Worm (Caenorhabditis elegans) whole organism, L4 larva: ENCODE results near the gene C33D3.3.
A peak's percentile ranks its signal among the peaks of the same experiment; 100 is the strongest.

Experiments used
- Y5F2A.4 ChIP-seq: fragments of 200-800 bp; sonication (Bioruptor generic); optimal IDR thresholded peaks from 2 replicates; lab custom pipeline; 2018; ENCODE audit warnings: mild to moderate bottlenecking, missing genetic modification characterization, missing compliant biosample characterization
- ZK337.2 ChIP-seq: fragments of 200-800 bp; sonication (Bioruptor generic); IDR thresholded peaks from 2 replicates; pipeline ENCODE4 v1.3.6; 2022; ENCODE audit warnings: missing genetic modification reagents, missing genetic modification characterization, missing compliant biosample characterization
- ceh-44 ChIP-seq: fragments of 200-800 bp; sonication (Bioruptor generic); IDR thresholded peaks from 2 replicates; pipeline ENCODE4 v1.3.6; 2022; ENCODE audit warnings: missing genetic modification reagents, missing genetic modification characterization, missing compliant biosample characterization
- ceh-82 ChIP-seq: sonication (generic microtip); optimal IDR thresholded peaks from 2 replicates; lab custom pipeline; 2017; ENCODE audit warnings: missing biosample characterization, missing genetic modification characterization
- ces-1 ChIP-seq: fragments of 150-350 bp; sonication (generic microtip); optimal IDR thresholded peaks from 4 replicates; lab custom pipeline; 2014; ENCODE audit warnings: missing biosample characterization, missing genetic modification reagents, missing genetic modification characterization
- cey-2 ChIP-seq: sonication (generic microtip); optimal IDR thresholded peaks from 3 replicates; lab custom pipeline; 2017; ENCODE audit warnings: missing genetic modification characterization, mild to moderate bottlenecking, missing compliant biosample characterization, antibody characterized with exemption, borderline replicate concordance; ENCODE audit not compliant: insufficient read depth
- daf-16 ChIP-seq, 3 experiments: sonication (generic microtip); optimal IDR thresholded peaks; 2 replicates each; lab custom pipeline; 2016 to 2017; ENCODE audit warnings: missing genetic modification characterization in 3 of 3, missing genetic modification reagents in 3 of 3, mild to moderate bottlenecking in 2 of 3, missing compliant biosample characterization in 2 of 3, missing biosample characterization in 1 of 3, moderate library complexity in 1 of 3
- daf-19 ChIP-seq: fragments of 200-800 bp; sonication (Bioruptor generic); conservative IDR thresholded peaks from 2 replicates; pipeline ENCODE4 v1.3.6; 2022; ENCODE audit warnings: missing genetic modification characterization, missing compliant biosample characterization
- daf-8 ChIP-seq: fragments of 200-800 bp; sonication (Bioruptor generic); IDR thresholded peaks from 2 replicates; pipeline ENCODE4 v1.3.6; 2022; ENCODE audit warnings: missing genetic modification characterization, missing compliant biosample characterization
- dpl-1 ChIP-seq: fragments of 150-350 bp; optimal IDR thresholded peaks from 2 replicates; lab custom pipeline; 2014; ENCODE audit warnings: missing biosample characterization, missing genetic modification reagents, missing genetic modification characterization
- dve-1 ChIP-seq: sonication (generic microtip); optimal IDR thresholded peaks from 2 replicates; lab custom pipeline; 2017; ENCODE audit warnings: antibody characterized with exemption, mild to moderate bottlenecking, missing genetic modification characterization, missing compliant biosample characterization; ENCODE audit not compliant: insufficient read depth
- egl-27 ChIP-seq: sonication (generic microtip); optimal IDR thresholded peaks from 3 replicates; lab custom pipeline; 2017; ENCODE audit warnings: missing biosample characterization, missing genetic modification reagents, missing genetic modification characterization
- hlh-11 ChIP-seq: fragments of 200-800 bp; sonication (Bioruptor generic); optimal IDR thresholded peaks from 2 replicates; lab custom pipeline; 2018; ENCODE audit warnings: mild to moderate bottlenecking, missing genetic modification characterization, missing compliant biosample characterization
- hlh-30 ChIP-seq: sonication (generic microtip); optimal IDR thresholded peaks from 2 replicates; lab custom pipeline; 2017; ENCODE audit warnings: antibody characterized with exemption, mild to moderate bottlenecking, missing genetic modification characterization, missing compliant biosample characterization; ENCODE audit not compliant: insufficient read depth
- jun-1 ChIP-seq: fragments of 150-350 bp; optimal IDR thresholded peaks from 2 replicates; lab custom pipeline; 2014; ENCODE audit warnings: missing biosample characterization, missing genetic modification reagents, missing genetic modification characterization
- lim-7 ChIP-seq: fragments of 200-800 bp; sonication (Bioruptor generic); IDR thresholded peaks from 2 replicates; pipeline ENCODE4 v1.3.6; 2022; ENCODE audit warnings: missing genetic modification characterization, missing compliant biosample characterization
- mes-2 ChIP-seq: sonication (generic microtip); optimal IDR thresholded peaks from 2 replicates; lab custom pipeline; 2016; ENCODE audit warnings: missing genotype, mild to moderate bottlenecking, missing genetic modification characterization, missing compliant biosample characterization; ENCODE audit not compliant: poor library complexity, severe bottlenecking
- mxl-3 ChIP-seq: fragments of 200-800 bp; sonication (Bioruptor generic); optimal IDR thresholded peaks from 2 replicates; lab custom pipeline; 2018; ENCODE audit warnings: mild to moderate bottlenecking, missing genetic modification characterization, missing compliant biosample characterization
- nhr-102 ChIP-seq: sonication (generic microtip); optimal IDR thresholded peaks from 2 replicates; lab custom pipeline; 2016; ENCODE audit warnings: mild to moderate bottlenecking, missing genetic modification characterization, moderate library complexity, missing compliant biosample characterization
- nhr-41 ChIP-seq: fragments of 200-800 bp; sonication (Bioruptor generic); IDR thresholded peaks from 2 replicates; pipeline ENCODE4 v1.3.6; 2022; ENCODE audit warnings: missing genetic modification reagents, missing genetic modification characterization, missing compliant biosample characterization
- nhr-42 ChIP-seq: fragments of 200-800 bp; sonication (Bioruptor generic); IDR thresholded peaks from 2 replicates; pipeline ENCODE4 v1.3.6; 2022; ENCODE audit warnings: missing genetic modification characterization, missing compliant biosample characterization
- nhr-48 ChIP-seq: sonication (generic microtip); optimal IDR thresholded peaks from 2 replicates; lab custom pipeline; 2016; ENCODE audit warnings: mild to moderate bottlenecking, missing genetic modification characterization, missing compliant biosample characterization
- php-3 ChIP-seq: fragments of 200-800 bp; sonication (Bioruptor generic); IDR thresholded peaks from 2 replicates; pipeline ENCODE4 v1.3.6; 2022; ENCODE audit warnings: missing genetic modification reagents, missing genetic modification characterization, missing compliant biosample characterization
- pqm-1 ChIP-seq: sonication (generic microtip); optimal IDR thresholded peaks from 2 replicates; lab custom pipeline; 2017; ENCODE audit warnings: missing biosample characterization, missing genetic modification characterization
- saeg-2 ChIP-seq: fragments of 200-800 bp; sonication (Bioruptor generic); IDR thresholded peaks from 2 replicates; pipeline ENCODE4 v1.3.6; 2022; ENCODE audit warnings: missing genetic modification reagents, missing genetic modification characterization, missing compliant biosample characterization
- spr-3 ChIP-seq: fragments of 200-800 bp; sonication (Bioruptor generic); optimal IDR thresholded peaks from 2 replicates; lab custom pipeline; 2018; ENCODE audit warnings: mild to moderate bottlenecking, missing genetic modification characterization, missing compliant biosample characterization
- tag-97 ChIP-seq: fragments of 200-800 bp; sonication (Bioruptor generic); IDR thresholded peaks from 2 replicates; pipeline ENCODE4 v1.3.6; 2022; ENCODE audit warnings: missing genetic modification characterization, missing compliant biosample characterization
- unc-130 ChIP-seq: sonication (generic microtip); optimal IDR thresholded peaks from 2 replicates; lab custom pipeline; 2016; ENCODE audit warnings: missing genetic modification reagents, missing genetic modification characterization, missing compliant biosample characterization
- unc-39 ChIP-seq: sonication (generic microtip); optimal IDR thresholded peaks from 2 replicates; lab custom pipeline; 2017; ENCODE audit warnings: missing biosample characterization, missing genetic modification characterization
- unc-62 ChIP-seq, 3 experiments: fragments of 150-350 bp in 1 of 3; sonication (generic microtip); optimal IDR thresholded peaks in 2 of 3; peaks in 1 of 3; 1 replicate in 1 of 3; 2 replicates in 2 of 3; lab custom pipeline; 2014 to 2017; ENCODE audit warnings: missing biosample characterization in 3 of 3, missing genetic modification characterization in 3 of 3, missing genetic modification reagents in 3 of 3, missing genotype in 1 of 3
- zfp-3 ChIP-seq: fragments of 200-800 bp; sonication (Bioruptor generic); conservative IDR thresholded peaks from 2 replicates; pipeline ENCODE4 v1.3.6; 2022; ENCODE audit warnings: missing genetic modification reagents, missing genetic modification characterization, missing compliant biosample characterization
- ztf-7 ChIP-seq: fragments of 150-350 bp; optimal IDR thresholded peaks from 2 replicates; lab custom pipeline; 2014; ENCODE audit warnings: missing biosample characterization, missing genetic modification characterization

Gene C33D3.3

ce11 chrX:10444705-10445104, 40.4 kb upstream of the C33D3.3 start, which contains the start of gene C39B10.4:
TSS of gene C39B10.4 (plus strand) at chrX:10445005.
- TF ChIP-seq saeg-2 (GFP tag; lab: Robert Waterston, UW) = no peak
- TF ChIP-seq cey-2 = no peak
- no peak for TF ChIP-seq dpl-1 (GFP tag; lab: Kevin White, UChicago)
- TF ChIP-seq Y5F2A.4 = no peak
- TF ChIP-seq hlh-30 (tag; lab: Kevin White, UChicago) = no peak
- TF ChIP-seq unc-39 (tag; lab: Kevin White, UChicago) = no peak
- TF ChIP-seq daf-19 (GFP tag; lab: Robert Waterston, UW) = no peak
- no peak for TF ChIP-seq lim-7
- TF ChIP-seq nhr-42 (GFP tag; lab: Robert Waterston, UW) = no peak
- TF ChIP-seq ZK337.2 (GFP tag; lab: Robert Waterston, UW) = no peak
- no peak for TF ChIP-seq unc-130 (GFP tag; lab: Kevin White, UChicago)
- TF ChIP-seq zfp-3 (GFP tag; lab: Robert Waterston, UW) = no peak
- no peak for TF ChIP-seq php-3 (GFP tag; lab: Robert Waterston, UW)
- TF ChIP-seq mes-2 (tag; lab: Kevin White, UChicago) = no peak
- TF ChIP-seq nhr-48 (tag; lab: Kevin White, UChicago) = no peak

- TF ChIP-seq egl-27 (tag; lab: Kevin White, UChicago) (no peak), jun-1 (tag; lab: Kevin White, UChicago) (no peak)
- TF ChIP-seq, all 104 proteins: peak for 0
These were observed 38.2 kb upstream of the C33D3.3 start, which contains the start of gene C39B10.5 for ce11 chrX:10446982-10447381. TSS of gene C39B10.5 (plus strand) at chrX:10447343.

- TF ChIP-seq ceh-82 (no peak), spr-3 (GFP tag; lab: Kevin White, UChicago) (no peak), ceh-44 (GFP tag; lab: Robert Waterston, UW) (no peak), ces-1 (no peak), lim-7 (no peak), saeg-2 (GFP tag; lab: Robert Waterston, UW) (no peak), ztf-7 (tag; lab: Kevin White, UChicago) (no peak), Y5F2A.4 (no peak), daf-19 (GFP tag; lab: Robert Waterston, UW) (no peak), mxl-3 (GFP tag; lab: Kevin White, UChicago) (no peak), unc-62 (GFP tag; optimal IDR thresholded peaks at IDR 0.05 in 1 of 2; lab: Kevin White, UChicago) (no peak), unc-62 (tag; optimal IDR thresholded peaks at IDR 0.05; lab: Kevin White, UChicago) (no peak)
These were observed 31.2 kb upstream of the C33D3.3 start, which contains the start of gene lgc-41 for ce11 chrX:10453960-10454359. TSS of gene lgc-41 (plus strand) at chrX:10454260.

ce11 chrX:10462391-10462790, 22.8 kb upstream of the C33D3.3 start:
- no peak for TF ChIP-seq hlh-11 (tag; lab: Kevin White, UChicago)
- TF ChIP-seq unc-62 (GFP tag; optimal IDR thresholded peaks at IDR 0.05 in 1 of 2; lab: Kevin White, UChicago) = peak in 1 of 2 experiments; percentile 10
- TF ChIP-seq unc-62 (tag; optimal IDR thresholded peaks at IDR 0.05; lab: Kevin White, UChicago) = no peak

- no peak for TF ChIP-seq daf-8 (GFP tag; lab: Robert Waterston, UW)
- no peak for TF ChIP-seq nhr-102 (tag; lab: Kevin White, UChicago)
- peak in 1 of 2 experiments; percentile 60 for TF ChIP-seq unc-62 (GFP tag; optimal IDR thresholded peaks at IDR 0.05 in 1 of 2; lab: Kevin White, UChicago)
- no peak for TF ChIP-seq unc-62 (tag; optimal IDR thresholded peaks at IDR 0.05; lab: Kevin White, UChicago)
- TF ChIP-seq tag-97 (GFP tag; lab: Robert Waterston, UW) = no peak
These were observed 21.6 kb upstream of the C33D3.3 start, which contains the start of gene C39B10.1 for ce11 chrX:10463542-10463941. TSS of gene C39B10.1 (minus strand) at chrX:10463642.

ce11 chrX:10474998-10475577, 10.1 kb upstream of the C33D3.3 start, which contains the start of gene elt-4:
TSS of gene elt-4 (plus strand) at chrX:10475527.
- peak; percentile 78 for TF ChIP-seq pqm-1 (tag; lab: Kevin White, UChicago)
- TF ChIP-seq dve-1 (tag; lab: Kevin White, UChicago) = peak; percentile 55
- peak in 1 of 2 experiments; percentile 3 for TF ChIP-seq daf-16 (GFP tag; optimal IDR thresholded peaks at IDR 0.05; lab: Kevin White, UChicago)
- TF ChIP-seq daf-16 (tag; optimal IDR thresholded peaks at IDR 0.05; lab: Kevin White, UChicago) = peak; percentile 49
- no peak for TF ChIP-seq nhr-41
- TF ChIP-seq saeg-2 (GFP tag; lab: Robert Waterston, UW) = no peak
- TF ChIP-seq, all 104 proteins: peak for 3
